Fruit fly (Drosophila melanogaster) whole organism, wandering third instar larva: ENCODE measurements around the gene CG4278.

Experiments used
- Dfd ChIP-seq: fragments of >200 bp; optimal IDR thresholded peaks from 2 replicates; lab custom pipeline; 2017; ENCODE audit warnings: missing biosample characterization, missing genetic modification characterization
- GATAd ChIP-seq: sonication (Bioruptor generic); optimal IDR thresholded peaks from 2 replicates; lab custom pipeline; 2016; ENCODE audit warnings: missing biosample characterization, missing genetic modification characterization
- Hr83 ChIP-seq: fragments of 200-300 bp; sonication (Bioruptor generic); optimal IDR thresholded peaks from 2 replicates; lab custom pipeline; 2016; ENCODE audit warnings: missing biosample characterization, mild to moderate bottlenecking, missing genetic modification characterization, moderate library complexity; ENCODE audit not compliant: poor library complexity, severe bottlenecking
- OdsH ChIP-seq: fragments of 200-800 bp; sonication (Bioruptor generic); optimal IDR thresholded peaks from 2 replicates; lab custom pipeline; 2016; ENCODE audit warnings: missing biosample characterization, mild to moderate bottlenecking, missing genetic modification characterization
- Sp1 ChIP-seq: fragments of 200-800 bp; sonication (Bioruptor generic); optimal IDR thresholded peaks from 3 replicates; lab custom pipeline; 2019; ENCODE audit warnings: missing biosample characterization, mild to moderate bottlenecking, missing genetic modification characterization, moderate library complexity
- dl ChIP-seq, 2 experiments: fragments of 175-275, 200-275 bp in 1 of 2; fragments of 200-275 bp in 1 of 2; sonication (Bioruptor generic); optimal IDR thresholded peaks; lab custom pipeline; 2018; ENCODE audit warnings: mild to moderate bottlenecking in 2 of 2, missing biosample characterization in 2 of 2, missing genetic modification characterization in 2 of 2, moderate library complexity in 2 of 2; ENCODE audit not compliant: partially characterized antibody in 2 of 2, insufficient read depth in 1 of 2
- h ChIP-seq: fragments of 200-800 bp; sonication (Bioruptor generic); optimal IDR thresholded peaks from 3 replicates; lab custom pipeline; 2016; ENCODE audit warnings: missing biosample characterization, mild to moderate bottlenecking, missing genetic modification characterization
- jim ChIP-seq: fragments of 175-275, 200-325 bp; sonication (Bioruptor generic); optimal IDR thresholded peaks from 2 replicates; lab custom pipeline; 2016; ENCODE audit warnings: missing biosample characterization, mild to moderate bottlenecking, missing genetic modification characterization
- pan ChIP-seq: fragments of >200 bp; optimal IDR thresholded peaks from 2 replicates; lab custom pipeline; 2017

DNA sequence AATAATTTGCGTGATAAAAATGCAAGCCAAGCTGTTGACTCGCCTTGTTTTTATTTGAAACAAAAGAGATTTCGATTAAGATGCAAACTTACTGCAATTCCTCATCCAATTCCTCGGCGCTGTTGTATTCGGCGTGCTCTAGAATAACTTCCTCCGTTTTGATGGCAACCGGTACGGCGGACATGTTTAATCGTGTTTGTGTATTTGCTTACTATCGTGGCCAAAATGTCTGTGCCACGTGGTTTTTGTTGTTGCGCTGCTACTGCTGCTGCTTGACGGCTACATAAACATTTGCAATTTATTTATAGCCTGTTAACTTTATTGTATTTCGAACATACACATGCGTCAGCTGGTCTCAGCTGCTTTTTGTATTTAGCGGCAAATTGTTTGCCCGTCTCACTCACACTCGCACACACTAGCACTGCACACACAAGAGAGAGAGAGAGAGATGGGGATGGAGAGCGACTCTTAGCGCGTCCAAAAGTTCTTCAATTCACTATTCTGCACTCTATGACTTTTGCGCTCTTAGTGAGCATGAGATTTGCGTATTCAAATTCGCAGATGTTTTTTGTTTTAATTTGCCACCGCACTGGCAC is 39.8 kb upstream of the CG4278 start:
- TF ChIP-seq jim (GFP tag; lab: Kevin White, UChicago): no peak
- TF ChIP-seq dl (GFP tag; optimal IDR thresholded peaks at IDR 0.05; lab: Kevin White, UChicago; ENCODE audit: insufficient read depth in 1 of 2, partially characterized antibody in 2 of 2): peak in 1 of 2 experiments; percentile 18
- TF ChIP-seq Hr83 (GFP tag; lab: Kevin White, UChicago): no peak
- no peak for TF ChIP-seq Sp1
- TF ChIP-seq h (GFP tag; lab: Kevin White, UChicago): no peak
- no peak for TF ChIP-seq pan (lab: Kevin White, UChicago)
- TF ChIP-seq OdsH (GFP tag; lab: Kevin White, UChicago): no peak
- no peak for TF ChIP-seq GATAd (GFP tag; lab: Kevin White, UChicago)
- no peak for TF ChIP-seq Dfd (GFP tag; lab: Kevin White, UChicago)
